Worm (Caenorhabditis elegans) whole organism, L1 larva: Measurements from ENCODE around the gene hum-10.

ENCODE experiments used
- C04F5.9 ChIP-seq: sonication (generic microtip); optimal IDR thresholded peaks from 2 replicates; lab custom pipeline; 2016; ENCODE audit warnings: missing genetic modification characterization, missing compliant biosample characterization
- C16A3.4 ChIP-seq: fragments of 150-350 bp; optimal IDR thresholded peaks from 2 replicates; lab custom pipeline; 2014; ENCODE audit warnings: missing biosample characterization, missing genetic modification characterization
- F16B12.6 ChIP-seq: fragments of 150-350 bp; optimal IDR thresholded peaks from 2 replicates; lab custom pipeline; 2014; ENCODE audit warnings: missing biosample characterization, missing genetic modification characterization
- Y116A8C.19 ChIP-seq: sonication (generic microtip); optimal IDR thresholded peaks from 2 replicates; lab custom pipeline; 2016; ENCODE audit warnings: missing compliant biosample characterization, missing genetic modification characterization, borderline replicate concordance
- aha-1 ChIP-seq: fragments of 150-350 bp; optimal IDR thresholded peaks from 2 replicates; lab custom pipeline; 2014; ENCODE audit warnings: missing biosample characterization, missing genetic modification characterization
- ama-1 ChIP-seq: fragments of 150-350 bp; optimal IDR thresholded peaks from 2 replicates; lab custom pipeline; 2014
- blmp-1 ChIP-seq: fragments of 150-350 bp; optimal IDR thresholded peaks from 2 replicates; lab custom pipeline; 2014; ENCODE audit warnings: missing biosample characterization, missing genetic modification characterization
- ceh-63 ChIP-seq: fragments of 200-800 bp; sonication (Bioruptor generic); optimal IDR thresholded peaks from 2 replicates; lab custom pipeline; 2018; ENCODE audit warnings: mild to moderate bottlenecking, missing genetic modification characterization, missing compliant biosample characterization
- ceh-8 ChIP-seq: fragments of 200-800 bp; sonication (Bioruptor generic); optimal IDR thresholded peaks from 2 replicates; lab custom pipeline; 2018; ENCODE audit warnings: mild to moderate bottlenecking, missing genetic modification characterization, moderate library complexity, missing compliant biosample characterization
- ceh-82 ChIP-seq, 3 experiments: fragments of 150-350 bp in 1 of 3; sonication (generic microtip) in 2 of 3; optimal IDR thresholded peaks; 2 replicates each; lab custom pipeline; 2014 to 2017; ENCODE audit warnings: missing biosample characterization in 3 of 3, missing genetic modification characterization in 3 of 3
- dsc-1 ChIP-seq: sonication (generic microtip); optimal IDR thresholded peaks from 2 replicates; lab custom pipeline; 2016; ENCODE audit warnings: mild to moderate bottlenecking, missing genetic modification characterization, missing compliant biosample characterization
- efl-3 ChIP-seq: fragments of 200-800 bp; sonication (Bioruptor generic); optimal IDR thresholded peaks from 2 replicates; lab custom pipeline; 2018; ENCODE audit warnings: mild to moderate bottlenecking, missing genetic modification characterization, missing compliant biosample characterization
- egl-27 ChIP-seq, 2 experiments: fragments of 150-350 bp in 1 of 2; sonication (generic microtip); optimal IDR thresholded peaks; 3 replicates each; lab custom pipeline; 2017 to 2018; ENCODE audit warnings: missing biosample characterization in 2 of 2, missing genetic modification characterization in 2 of 2, missing genetic modification reagents in 2 of 2
- elt-2 ChIP-seq: sonication (generic microtip); optimal IDR thresholded peaks from 2 replicates; lab custom pipeline; 2016; ENCODE audit warnings: missing genetic modification characterization, mild to moderate bottlenecking, inconsistent platforms, missing compliant biosample characterization, missing genetic modification reagents
- ets-5 ChIP-seq: fragments of 200-800 bp; sonication (Bioruptor generic); IDR thresholded peaks from 2 replicates; pipeline ENCODE4 v1.3.6; 2022; ENCODE audit warnings: missing genetic modification characterization, missing compliant biosample characterization
- fkh-4 ChIP-seq: sonication (generic microtip); optimal IDR thresholded peaks from 2 replicates; lab custom pipeline; 2016; ENCODE audit warnings: missing compliant biosample characterization, missing genetic modification characterization, borderline replicate concordance
- fkh-8 ChIP-seq: sonication (generic microtip); optimal IDR thresholded peaks from 2 replicates; lab custom pipeline; 2016; ENCODE audit warnings: mild to moderate bottlenecking, missing genetic modification characterization, missing compliant biosample characterization
- fos-1 ChIP-seq: fragments of 150-350 bp; optimal IDR thresholded peaks from 2 replicates; lab custom pipeline; 2014; ENCODE audit warnings: missing biosample characterization, missing genetic modification characterization
- grh-1 ChIP-seq: fragments of 200-800 bp; sonication (Bioruptor generic); IDR thresholded peaks from 2 replicates; pipeline ENCODE4 v1.3.6; 2022; ENCODE audit warnings: missing genetic modification reagents, missing genetic modification characterization, missing compliant biosample characterization
- hlh-17 ChIP-seq: fragments of 200-800 bp; sonication (Bioruptor generic); optimal IDR thresholded peaks from 2 replicates; lab custom pipeline; 2018; ENCODE audit warnings: missing genetic modification characterization, mild to moderate bottlenecking, missing compliant biosample characterization, moderate library complexity, borderline replicate concordance
- hlh-4 ChIP-seq: sonication (generic microtip); optimal IDR thresholded peaks from 2 replicates; lab custom pipeline; 2016; ENCODE audit warnings: mild to moderate bottlenecking, missing genetic modification characterization, missing compliant biosample characterization
- irx-1 ChIP-seq: sonication (generic microtip); optimal IDR thresholded peaks from 2 replicates; lab custom pipeline; 2016; ENCODE audit warnings: missing genetic modification characterization, missing compliant biosample characterization
- isw-1 ChIP-seq: fragments of 200-800 bp; sonication (Bioruptor generic); IDR thresholded peaks from 2 replicates; pipeline ENCODE4 v1.3.6; 2022; ENCODE audit warnings: missing genetic modification characterization, missing compliant biosample characterization
- lin-13 ChIP-seq: fragments of 150-350 bp; optimal IDR thresholded peaks from 2 replicates; lab custom pipeline; 2014; ENCODE audit warnings: missing biosample characterization, missing genetic modification reagents, missing genetic modification characterization
- lin-14 ChIP-seq: fragments of 200-800 bp; sonication (Bioruptor generic); optimal IDR thresholded peaks from 2 replicates; lab custom pipeline; 2018; ENCODE audit warnings: mild to moderate bottlenecking, missing genetic modification characterization, moderate library complexity, missing compliant biosample characterization
- lin-15B ChIP-seq: fragments of 150-350 bp; sonication (generic microtip); optimal IDR thresholded peaks from 3 replicates; lab custom pipeline; 2014; ENCODE audit warnings: missing biosample characterization, missing genetic modification characterization
- lin-35 ChIP-seq, 2 experiments: fragments of 150-350 bp; optimal IDR thresholded peaks; 2 replicates each; lab custom pipeline; 2014; ENCODE audit warnings: missing biosample characterization in 2 of 2, missing genetic modification characterization in 2 of 2, missing genetic modification reagents in 2 of 2
- lir-3 ChIP-seq: sonication (generic microtip); optimal IDR thresholded peaks from 2 replicates; lab custom pipeline; 2016; ENCODE audit warnings: mild to moderate bottlenecking, missing genetic modification characterization, moderate library complexity, missing compliant biosample characterization; ENCODE audit not compliant: poor library complexity
- lsy-2 ChIP-seq, 2 experiments: fragments of 150-350 bp; optimal IDR thresholded peaks; 2 replicates each; lab custom pipeline; 2014; ENCODE audit warnings: missing biosample characterization in 2 of 2, missing genetic modification characterization in 2 of 2
- mdl-1 ChIP-seq, 2 experiments: fragments of 150-350 bp; optimal IDR thresholded peaks; 2 replicates each; lab custom pipeline; 2014 to 2017; ENCODE audit warnings: missing biosample characterization in 2 of 2, missing genetic modification characterization in 2 of 2, inconsistent platforms in 1 of 2
- mep-1 ChIP-seq: fragments of 150-350 bp; optimal IDR thresholded peaks from 2 replicates; lab custom pipeline; 2014; ENCODE audit warnings: missing biosample characterization, missing genetic modification characterization
- nhr-12 ChIP-seq: sonication (generic microtip); optimal IDR thresholded peaks from 2 replicates; lab custom pipeline; 2017; ENCODE audit warnings: missing biosample characterization, missing genetic modification characterization
- nhr-20 ChIP-seq: sonication (generic microtip); optimal IDR thresholded peaks from 2 replicates; lab custom pipeline; 2016; ENCODE audit warnings: mild to moderate bottlenecking, missing genetic modification characterization, missing compliant biosample characterization
- nhr-28 ChIP-seq: fragments of 150-350 bp; optimal IDR thresholded peaks from 2 replicates; lab custom pipeline; 2014; ENCODE audit warnings: missing biosample characterization, missing genetic modification characterization
- nhr-47 ChIP-seq: sonication (generic microtip); optimal IDR thresholded peaks from 2 replicates; lab custom pipeline; 2016; ENCODE audit warnings: mild to moderate bottlenecking, missing genetic modification characterization, moderate library complexity, missing compliant biosample characterization
- nhr-84 ChIP-seq: sonication (generic microtip); optimal IDR thresholded peaks from 2 replicates; lab custom pipeline; 2017; ENCODE audit warnings: missing biosample characterization, missing genetic modification characterization
- nhr-90 ChIP-seq: sonication (generic microtip); optimal IDR thresholded peaks from 2 replicates; lab custom pipeline; 2016; ENCODE audit warnings: mild to moderate bottlenecking, missing genetic modification characterization, missing compliant biosample characterization; ENCODE audit not compliant: poor library complexity
- pax-3 ChIP-seq: fragments of 200-800 bp; sonication (Bioruptor generic); optimal IDR thresholded peaks from 2 replicates; lab custom pipeline; 2018; ENCODE audit warnings: mild to moderate bottlenecking, missing genetic modification characterization, moderate library complexity, missing compliant biosample characterization
- rnt-1 ChIP-seq: sonication (generic microtip); optimal IDR thresholded peaks from 2 replicates; lab custom pipeline; 2016; ENCODE audit warnings: mild to moderate bottlenecking, missing genetic modification characterization, moderate library complexity, missing compliant biosample characterization
- skn-1 ChIP-seq: fragments of 150-350 bp; optimal IDR thresholded peaks from 2 replicates; lab custom pipeline; 2014; ENCODE audit warnings: missing biosample characterization, missing genetic modification characterization
- snpc-4 ChIP-seq: fragments of 150-350 bp; optimal IDR thresholded peaks from 2 replicates; lab custom pipeline; 2014; ENCODE audit warnings: missing biosample characterization, missing genetic modification characterization
- snu-23 ChIP-seq: sonication (generic microtip); optimal IDR thresholded peaks from 2 replicates; lab custom pipeline; 2016; ENCODE audit warnings: missing genetic modification characterization, missing compliant biosample characterization
- sox-4 ChIP-seq: sonication (generic microtip); optimal IDR thresholded peaks from 2 replicates; lab custom pipeline; 2016; ENCODE audit warnings: missing genetic modification characterization, missing compliant biosample characterization
- sptf-1 ChIP-seq: fragments of 150-350 bp; optimal IDR thresholded peaks from 2 replicates; lab custom pipeline; 2014; ENCODE audit warnings: missing biosample characterization, missing genetic modification characterization
- swsn-7 ChIP-seq: sonication (generic microtip); optimal IDR thresholded peaks from 2 replicates; lab custom pipeline; 2016; ENCODE audit warnings: missing genetic modification characterization, missing compliant biosample characterization
- tlp-1 ChIP-seq: fragments of 150-350 bp; optimal IDR thresholded peaks from 2 replicates; lab custom pipeline; 2014; ENCODE audit warnings: missing biosample characterization, missing genetic modification characterization
- unc-130 ChIP-seq: fragments of 150-350 bp; optimal IDR thresholded peaks from 2 replicates; lab custom pipeline; 2017; ENCODE audit warnings: missing biosample characterization, missing genetic modification characterization, inconsistent platforms
- unc-30 ChIP-seq: sonication (generic microtip); optimal IDR thresholded peaks from 2 replicates; lab custom pipeline; 2017; ENCODE audit warnings: missing biosample characterization, missing genetic modification characterization
- unc-62 ChIP-seq: fragments of 150-350 bp; optimal IDR thresholded peaks from 2 replicates; lab custom pipeline; 2014; ENCODE audit warnings: missing biosample characterization, missing genetic modification reagents, missing genetic modification characterization
- unc-86 ChIP-seq: sonication (generic microtip); optimal IDR thresholded peaks from 2 replicates; lab custom pipeline; 2016; ENCODE audit warnings: missing genetic modification characterization, missing compliant biosample characterization
- ztf-4 ChIP-seq: fragments of 150-350 bp; optimal IDR thresholded peaks from 2 replicates; lab custom pipeline; 2014; ENCODE audit warnings: missing biosample characterization, missing genetic modification characterization

The hum-10 gene

DNA sequence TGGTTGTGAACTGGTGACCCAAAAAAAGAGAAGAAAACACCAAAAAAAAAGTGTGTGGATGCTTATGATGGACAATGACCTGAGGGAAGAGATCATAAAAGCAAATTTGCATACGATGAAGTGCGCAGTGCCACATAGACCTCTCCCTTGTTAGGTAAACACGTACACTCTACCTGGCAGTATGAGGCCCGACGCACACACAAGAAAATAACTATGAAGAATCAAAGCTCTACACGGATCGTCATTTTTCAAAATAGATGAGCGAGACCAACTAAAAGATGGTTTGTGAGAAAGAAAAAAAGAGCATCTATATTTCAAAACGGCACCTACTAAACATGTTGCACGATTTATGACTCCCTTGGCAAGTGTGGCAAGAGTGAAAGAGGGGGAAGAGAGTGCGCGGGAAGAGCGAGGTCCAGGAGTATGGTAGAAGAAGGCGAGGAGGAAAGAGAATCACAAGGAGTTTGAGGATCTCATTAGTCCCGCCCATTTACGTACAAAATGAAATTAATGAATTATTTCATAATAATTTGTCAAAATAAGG is 18.1 kb upstream of the hum-10 start, which contains the start of gene mig-13:
mig-13 (minus strand) TSS at position 51 of the 544 bp plus-strand sequence.
- no peak for TF ChIP-seq tlp-1

- TF ChIP-seq aha-1 (tag; lab: Kevin White, UChicago) (no peak), dsc-1 (tag; lab: Kevin White, UChicago) (no peak), swsn-7 (no peak), C04F5.9 (tag; lab: Kevin White, UChicago) (no peak), blmp-1 (tag; lab: Kevin White, UChicago) (peak; percentile 96), nhr-20 (tag; lab: Kevin White, UChicago) (peak; percentile 33), unc-30 (tag; lab: Kevin White, UChicago) (no peak), lin-35 (GFP tag; optimal IDR thresholded peaks at IDR 0.05; lab: Kevin White, UChicago) (peak in 1 of 2 experiments; percentile 63), lsy-2 (tag; optimal IDR thresholded peaks at IDR 0.05; lab: Kevin White, UChicago) (no peak), sox-4 (tag; lab: Kevin White, UChicago) (no peak), mep-1 (tag; lab: Kevin White, UChicago) (no peak), grh-1 (GFP tag; lab: Robert Waterston, UW) (no peak), snpc-4 (tag; lab: Kevin White, UChicago) (no peak), fkh-8 (tag; lab: Kevin White, UChicago) (no peak), skn-1 (tag; lab: Kevin White, UChicago) (no peak), C16A3.4 (no peak), mdl-1 (tag; optimal IDR thresholded peaks at IDR 0.05; lab: Kevin White, UChicago) (peak in 1 of 2 experiments; percentile 30), sptf-1 (tag; lab: Kevin White, UChicago) (no peak), ztf-4 (tag; lab: Kevin White, UChicago) (no peak), fkh-4 (tag; lab: Kevin White, UChicago) (no peak), tlp-1 (peak; percentile 47), F16B12.6 (tag; lab: Kevin White, UChicago) (no peak), lin-14 (peak; percentile 51), lin-13 (no peak), lin-15B (tag; lab: Kevin White, UChicago) (no peak), nhr-12 (tag; lab: Kevin White, UChicago) (no peak), elt-2 (peak; percentile 98), Y116A8C.19 (tag; lab: Kevin White, UChicago) (no peak), unc-130 (tag; lab: Kevin White, UChicago) (no peak), pax-3 (tag; lab: Kevin White, UChicago) (no peak), rnt-1 (tag; lab: Kevin White, UChicago) (no peak), ama-1 (lab: Kevin White, UChicago) (no peak), isw-1 (GFP tag; lab: Robert Waterston, UW) (no peak), ceh-8 (GFP tag; lab: Kevin White, UChicago) (no peak), irx-1 (tag; lab: Kevin White, UChicago) (no peak), efl-3 (GFP tag; lab: Kevin White, UChicago) (no peak), fos-1 (tag; lab: Kevin White, UChicago) (no peak), egl-27 (tag; optimal IDR thresholded peaks at IDR 0.05; lab: Kevin White, UChicago) (no peak), nhr-90 (peak; percentile 41), nhr-84 (tag; lab: Kevin White, UChicago) (no peak), hlh-17 (GFP tag; lab: Kevin White, UChicago) (no peak), unc-86 (tag; lab: Kevin White, UChicago) (no peak), nhr-47 (tag; lab: Kevin White, UChicago) (no peak), snu-23 (GFP tag; lab: Kevin White, UChicago) (no peak), lir-3 (tag; lab: Kevin White, UChicago) (no peak), hlh-4 (tag; lab: Kevin White, UChicago) (no peak), unc-62 (GFP tag; lab: Kevin White, UChicago) (no peak), ceh-82 (tag; optimal IDR thresholded peaks at IDR 0.05; lab: Kevin White, UChicago) (no peak), nhr-28 (tag; lab: Kevin White, UChicago) (no peak), ets-5 (no peak), ceh-63 (no peak)
These were observed 13.2 kb upstream of the hum-10 start for ce11 chrX:4795329-4795728.
